Fruit fly (Drosophila melanogaster) whole organism, embryonic: ENCODE results near the gene RPA3.

Experiments
- B-H1 ChIP-seq: fragments of 200-800 bp; sonication (Bioruptor generic); IDR thresholded peaks from 3 replicates; pipeline ENCODE4 v1.3.6; 2022; ENCODE audit warnings: missing biosample characterization, missing genetic modification characterization
- BtbVII ChIP-seq: fragments of 200-800 bp; sonication (Bioruptor generic); optimal IDR thresholded peaks from 3 replicates; lab custom pipeline; 2017; ENCODE audit warnings: missing biosample characterization, mild to moderate bottlenecking, missing genetic modification characterization
- CG1024 ChIP-seq: fragments of 200-800 bp; sonication (Bioruptor generic); IDR thresholded peaks from 2 replicates; pipeline ENCODE4 v1.3.6; 2022; ENCODE audit warnings: missing biosample characterization, missing genetic modification characterization
- CG10654 ChIP-seq: fragments of 200-800 bp; sonication (Bioruptor generic); optimal IDR thresholded peaks from 2 replicates; lab custom pipeline; 2016; ENCODE audit warnings: missing biosample characterization, missing genetic modification characterization
- CG10959 ChIP-seq: fragments of 200-800 bp; sonication (Bioruptor generic); IDR thresholded peaks from 2 replicates; pipeline ENCODE4 v1.3.6; 2022; ENCODE audit warnings: missing biosample characterization, missing genetic modification characterization
- CG11093 ChIP-seq: fragments of 200-800 bp; sonication (Bioruptor generic); IDR thresholded peaks from 3 replicates; pipeline ENCODE4 v1.3.6; 2022; ENCODE audit warnings: missing biosample characterization, missing genetic modification characterization
- CG11456 ChIP-seq: fragments of 200-800 bp; sonication (Bioruptor generic); IDR thresholded peaks from 3 replicates; pipeline ENCODE4 v1.3.6; 2022; ENCODE audit warnings: missing biosample characterization, missing genetic modification characterization
- CG13287 ChIP-seq: fragments of 200-800 bp; sonication (Bioruptor generic); IDR thresholded peaks from 2 replicates; pipeline ENCODE4 v1.3.6; 2022; ENCODE audit warnings: missing biosample characterization, missing genetic modification characterization; ENCODE audit not compliant: partially characterized antibody
- CG13624 ChIP-seq: fragments of 200-800 bp; sonication (Bioruptor generic); optimal IDR thresholded peaks from 2 replicates; lab custom pipeline; 2016; ENCODE audit warnings: missing biosample characterization, missing genetic modification characterization
- CG15011 ChIP-seq: fragments of 200-800 bp; sonication (Bioruptor generic); optimal IDR thresholded peaks from 3 replicates; lab custom pipeline; 2018; ENCODE audit warnings: missing biosample characterization, mild to moderate bottlenecking, missing genetic modification characterization
- CG15514 ChIP-seq: fragments of 200-800 bp; sonication (Bioruptor generic); optimal IDR thresholded peaks from 3 replicates; lab custom pipeline; 2017; ENCODE audit warnings: missing biosample characterization, missing genetic modification characterization, mild to moderate bottlenecking, moderate library complexity, missing genetic modification reagents
- CG1602 ChIP-seq: fragments of 200-800 bp; sonication (Bioruptor generic); optimal IDR thresholded peaks from 3 replicates; lab custom pipeline; 2016; ENCODE audit warnings: missing biosample characterization, missing genetic modification characterization
- CG17186 ChIP-seq: fragments of 200-800 bp; sonication (Bioruptor generic); optimal IDR thresholded peaks from 3 replicates; lab custom pipeline; 2017; ENCODE audit warnings: missing biosample characterization, missing genetic modification reagents, missing genetic modification characterization
- CG30020 ChIP-seq: fragments of 200-800 bp; optimal IDR thresholded peaks from 2 replicates; lab custom pipeline; 2019; ENCODE audit warnings: missing biosample characterization, mild to moderate bottlenecking, missing genetic modification characterization, moderate library complexity
- CG30431 ChIP-seq: fragments of 200-800 bp; sonication (Bioruptor generic); optimal IDR thresholded peaks from 2 replicates; lab custom pipeline; 2017; ENCODE audit warnings: missing biosample characterization, missing genetic modification characterization
- CG32767 ChIP-seq: fragments of 200-800 bp; sonication (Bioruptor generic); IDR thresholded peaks from 2 replicates; pipeline ENCODE4 v1.3.6; 2022; ENCODE audit warnings: missing biosample characterization, missing genetic modification characterization
- CG3407 ChIP-seq: fragments of 200-800 bp; sonication (Bioruptor generic); optimal IDR thresholded peaks from 2 replicates; lab custom pipeline; 2018; ENCODE audit warnings: missing biosample characterization, mild to moderate bottlenecking, missing genetic modification characterization
- CG4707 ChIP-seq: fragments of 200-800 bp; sonication (Bioruptor generic); optimal IDR thresholded peaks from 2 replicates; lab custom pipeline; 2018; ENCODE audit warnings: missing biosample characterization, mild to moderate bottlenecking, missing genetic modification characterization, moderate library complexity
- CG5245 ChIP-seq: fragments of 200-800 bp; sonication (Bioruptor generic); optimal IDR thresholded peaks from 3 replicates; lab custom pipeline; 2016; ENCODE audit warnings: missing biosample characterization, missing genetic modification characterization
- CG7357 ChIP-seq: fragments of 200-800 bp; sonication (Bioruptor generic); IDR thresholded peaks from 3 replicates; pipeline ENCODE4 v1.3.6; 2022; ENCODE audit warnings: missing biosample characterization, missing genetic modification characterization
- CrebB ChIP-seq: fragments of 200-800 bp; sonication (Bioruptor generic); optimal IDR thresholded peaks from 3 replicates; lab custom pipeline; 2018; ENCODE audit warnings: missing biosample characterization, mild to moderate bottlenecking, missing genetic modification characterization
- Dip2 ChIP-seq: fragments of 200-800 bp; sonication (Bioruptor generic); IDR thresholded peaks from 2 replicates; pipeline ENCODE4 v1.3.6; 2022; ENCODE audit warnings: missing biosample characterization, missing genetic modification characterization
- Ets97D ChIP-seq: fragments of 200-800 bp; sonication (Bioruptor generic); optimal IDR thresholded peaks from 3 replicates; lab custom pipeline; 2016; ENCODE audit warnings: missing biosample characterization, missing genetic modification characterization
- H2.0 ChIP-seq: fragments of 200-800 bp; sonication (Bioruptor generic); IDR thresholded peaks from 2 replicates; pipeline ENCODE4 v1.3.6; 2022; ENCODE audit warnings: missing biosample characterization, missing genetic modification characterization
- Hmr ChIP-seq: fragments of 200-800 bp; sonication (Bioruptor generic); optimal IDR thresholded peaks from 3 replicates; lab custom pipeline; 2017; ENCODE audit warnings: mild to moderate bottlenecking, missing biosample characterization, missing genetic modification reagents, missing genetic modification characterization
- Hr39 ChIP-seq: fragments of >200 bp; optimal IDR thresholded peaks from 2 replicates; lab custom pipeline; 2017
- Jarid2 ChIP-seq: fragments of 200-800 bp; sonication (Bioruptor generic); optimal IDR thresholded peaks from 3 replicates; lab custom pipeline; 2017; ENCODE audit warnings: mild to moderate bottlenecking, missing biosample characterization, missing genetic modification reagents, missing genetic modification characterization
- NC2α ChIP-seq: fragments of 200-800 bp; sonication (Bioruptor generic); optimal IDR thresholded peaks from 2 replicates; lab custom pipeline; 2016; ENCODE audit warnings: missing biosample characterization, missing genetic modification characterization
- NC2β ChIP-seq: fragments of 200-800 bp; sonication (Bioruptor generic); optimal IDR thresholded peaks from 2 replicates; lab custom pipeline; 2016; ENCODE audit warnings: missing biosample characterization, missing genetic modification characterization
- NFAT ChIP-seq: fragments of 200-800 bp; sonication (Bioruptor generic); IDR thresholded peaks from 2 replicates; pipeline ENCODE4 v1.3.6; 2022; ENCODE audit warnings: missing biosample characterization, missing genetic modification characterization
- NfI ChIP-seq: fragments of 200-800 bp; sonication (Bioruptor generic); optimal IDR thresholded peaks from 3 replicates; lab custom pipeline; 2018; ENCODE audit warnings: missing biosample characterization, mild to moderate bottlenecking, missing genetic modification characterization, moderate library complexity
- Optix ChIP-seq: fragments of 200-800 bp; sonication (Bioruptor generic); IDR thresholded peaks from 3 replicates; pipeline ENCODE4 v1.3.6; 2022; ENCODE audit warnings: missing biosample characterization, missing genetic modification characterization
- Pdp1 ChIP-seq, 2 experiments: fragments of 200-800 bp; sonication (Bioruptor generic); optimal IDR thresholded peaks; 3 replicates each; lab custom pipeline; 2016; ENCODE audit warnings: missing biosample characterization in 2 of 2, missing genetic modification characterization in 2 of 2, mild to moderate bottlenecking in 1 of 2, moderate library complexity in 1 of 2
- Ravus ChIP-seq: fragments of 200-800 bp; sonication (Bioruptor generic); IDR thresholded peaks from 2 replicates; pipeline ENCODE4 v1.3.6; 2022; ENCODE audit warnings: missing biosample characterization, missing genetic modification characterization
- Rx ChIP-seq: fragments of 200-800 bp; sonication (Bioruptor generic); IDR thresholded peaks from 2 replicates; pipeline ENCODE4 v1.3.6; 2022; ENCODE audit warnings: missing biosample characterization, missing genetic modification characterization
- ara ChIP-seq: fragments of 200-800 bp; sonication (Bioruptor generic); IDR thresholded peaks from 2 replicates; pipeline ENCODE4 v1.3.6; 2022; ENCODE audit warnings: missing biosample characterization, missing genetic modification characterization
- cato ChIP-seq: fragments of 200-800 bp; sonication (Bioruptor generic); optimal IDR thresholded peaks from 2 replicates; lab custom pipeline; 2016; ENCODE audit warnings: missing biosample characterization, missing genetic modification characterization, borderline replicate concordance
- chif ChIP-seq, 2 experiments: fragments of 200-800 bp; sonication (Bioruptor generic); optimal IDR thresholded peaks; 3 replicates each; lab custom pipeline; 2016; ENCODE audit warnings: missing biosample characterization in 2 of 2, missing genetic modification characterization in 2 of 2
- chn ChIP-seq: fragments of 200-800 bp; sonication (Bioruptor generic); optimal IDR thresholded peaks from 2 replicates; lab custom pipeline; 2016; ENCODE audit warnings: missing biosample characterization, missing genetic modification characterization
- her ChIP-seq: fragments of 200-800 bp; sonication (Bioruptor generic); optimal IDR thresholded peaks from 2 replicates; lab custom pipeline; 2016; ENCODE audit warnings: missing biosample characterization, missing genetic modification characterization
- jing ChIP-seq: fragments of 200-800 bp; sonication (Bioruptor generic); optimal IDR thresholded peaks from 2 replicates; lab custom pipeline; 2018; ENCODE audit warnings: missing biosample characterization, mild to moderate bottlenecking, missing genetic modification characterization
- klu ChIP-seq: fragments of 200-800 bp; sonication (Bioruptor generic); IDR thresholded peaks from 2 replicates; pipeline ENCODE4 v1.3.6; 2022; ENCODE audit warnings: missing biosample characterization, missing genetic modification characterization
- kni ChIP-seq: fragments of 200-800 bp; sonication (Bioruptor generic); optimal IDR thresholded peaks from 3 replicates; lab custom pipeline; 2017; ENCODE audit warnings: mild to moderate bottlenecking, missing biosample characterization, missing genetic modification reagents, missing genetic modification characterization
- nau ChIP-seq: fragments of 200-800 bp; sonication (Bioruptor generic); optimal IDR thresholded peaks from 3 replicates; lab custom pipeline; 2017; ENCODE audit warnings: missing biosample characterization, mild to moderate bottlenecking, missing genetic modification characterization, missing genetic modification reagents
- nmo ChIP-seq: fragments of 200-800 bp; sonication (Bioruptor generic); optimal IDR thresholded peaks from 2 replicates; lab custom pipeline; 2018; ENCODE audit warnings: missing biosample characterization, mild to moderate bottlenecking, missing genetic modification characterization, moderate library complexity
- pho ChIP-seq: fragments of 200-800 bp; sonication (Bioruptor generic); optimal IDR thresholded peaks from 2 replicates; lab custom pipeline; 2016; ENCODE audit warnings: missing biosample characterization, missing genetic modification characterization
- rib ChIP-seq: fragments of 200-800 bp; sonication (Bioruptor generic); IDR thresholded peaks from 2 replicates; pipeline ENCODE4 v1.3.6; 2022; ENCODE audit warnings: missing biosample characterization, missing genetic modification characterization
- run ChIP-seq: fragments of 200-800 bp; sonication (Bioruptor generic); optimal IDR thresholded peaks from 3 replicates; lab custom pipeline; 2018; ENCODE audit warnings: missing biosample characterization, mild to moderate bottlenecking, missing genetic modification characterization
- sim ChIP-seq: fragments of 200-800 bp; sonication (Bioruptor generic); IDR thresholded peaks from 2 replicates; pipeline ENCODE4 v1.3.6; 2022; ENCODE audit warnings: missing biosample characterization, missing genetic modification characterization
- sr ChIP-seq: fragments of 200-800 bp; sonication (Bioruptor generic); IDR thresholded peaks from 3 replicates; pipeline ENCODE4 v1.3.6; 2022; ENCODE audit warnings: missing biosample characterization, missing genetic modification characterization
- sug ChIP-seq: fragments of 200-800 bp; optimal IDR thresholded peaks from 2 replicates; lab custom pipeline; 2019; ENCODE audit warnings: missing biosample characterization, mild to moderate bottlenecking, missing genetic modification characterization, moderate library complexity
- tx ChIP-seq: fragments of 200-800 bp; sonication (Bioruptor generic); optimal IDR thresholded peaks from 2 replicates; lab custom pipeline; 2016; ENCODE audit warnings: missing biosample characterization, missing genetic modification characterization

The RPA3 gene

DNA sequence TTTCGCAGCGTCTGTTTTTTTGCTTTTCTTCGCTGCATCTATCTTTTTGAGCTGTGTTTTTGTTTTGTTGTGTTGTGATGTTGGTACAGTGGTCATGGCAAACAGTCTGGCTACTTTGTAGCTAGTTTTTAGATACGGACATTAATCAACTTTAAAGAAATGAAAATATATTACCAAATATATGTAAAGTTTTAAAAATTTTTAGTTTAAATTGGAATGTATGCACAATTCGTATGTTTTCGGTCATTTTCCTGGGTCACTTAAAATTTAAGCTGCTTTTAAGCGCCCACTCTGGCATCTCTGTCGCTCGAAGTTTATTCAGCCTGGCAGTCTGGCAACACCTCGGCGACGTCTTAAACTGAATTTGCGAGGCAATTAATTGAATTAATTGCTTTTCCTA, 39.1 kb downstream of the RPA3 start, which contains the start of gene CG11695 (continued):
- TF ChIP-seq CG4707 (GFP tag; lab: Kevin White, UChicago) (peak; percentile 21), CG15011 (no peak), nau (GFP tag; lab: Kevin White, UChicago) (no peak), CG13287 (GFP tag; lab: Robert Waterston, UW) (peak; percentile 30; the same call in 1 of the 2 replicates), chif (GFP tag; optimal IDR thresholded peaks at IDR 0.05; lab: Kevin White, UChicago) (peak; percentile 19 to 54), Optix (GFP tag; lab: Robert Waterston, UW) (no peak), ara (no peak), CG32767 (peak; percentile 19; the same call in 1 of the 2 replicates), CG5245 (GFP tag; lab: Kevin White, UChicago) (peak; percentile 30), jing (GFP tag; lab: Kevin White, UChicago) (no peak), klu (GFP tag; lab: Robert Waterston, UW) (peak; percentile 34; the same call in 1 of the 2 replicates), NFAT (peak; percentile 70), CG11093 (GFP tag; lab: Robert Waterston, UW) (no peak), CG13624 (peak; percentile 55), Dip2 (GFP tag; lab: Robert Waterston, UW) (no peak), Hmr (GFP tag; lab: Kevin White, UChicago) (peak; percentile 62), CG7357 (GFP tag; lab: Robert Waterston, UW) (no peak), sr (GFP tag; lab: Robert Waterston, UW) (no peak), cato (no peak), Pdp1 (GFP tag; optimal IDR thresholded peaks at IDR 0.05; lab: Kevin White, UChicago) (peak; percentile 35 to 47), CG3407 (GFP tag; lab: Kevin White, UChicago) (no peak), CG30020 (peak; percentile 52), tx (GFP tag; lab: Kevin White, UChicago) (peak; percentile 15), CrebB (tag; lab: Kevin White, UChicago) (no peak), CG1024 (GFP tag; lab: Robert Waterston, UW) (peak; percentile 27; the same call in 1 of the 2 replicates), rib (GFP tag; lab: Robert Waterston, UW) (no peak), NfI (GFP tag; lab: Kevin White, UChicago) (peak; percentile 73), kni (GFP tag; lab: Kevin White, UChicago) (no peak), CG11456 (GFP tag; lab: Robert Waterston, UW) (peak; percentile 59; the same call in 1 of the 3 replicates), CG30431 (GFP tag; lab: Kevin White, UChicago) (no peak), NC2α (GFP tag; lab: Kevin White, UChicago) (no peak), run (tag; lab: Kevin White, UChicago) (no peak), chn (peak; percentile 57), Ets97D (peak; percentile 32), CG1602 (GFP tag; lab: Kevin White, UChicago) (peak; percentile 60), CG15514 (GFP tag; lab: Kevin White, UChicago) (peak; percentile 81), B-H1 (GFP tag; lab: Robert Waterston, UW) (peak; percentile 45; the same call in 2 of the 3 replicates), Hr39 (lab: Kevin White, UChicago) (no peak), Rx (GFP tag; lab: Robert Waterston, UW) (peak; percentile 46), NC2β (GFP tag; lab: Kevin White, UChicago) (peak; percentile 32), CG17186 (GFP tag; lab: Kevin White, UChicago) (peak; percentile 22), Ravus (GFP tag; lab: Robert Waterston, UW) (no peak; the same call in 1 of the 2 replicates), sug (peak; percentile 82), sim (GFP tag; lab: Robert Waterston, UW) (no peak), her (GFP tag; lab: Kevin White, UChicago) (no peak), Jarid2 (GFP tag; lab: Kevin White, UChicago) (peak; percentile 22), H2.0 (peak; percentile 33; the same call in 1 of the 2 replicates), CG10654 (GFP tag; lab: Kevin White, UChicago) (peak; percentile 55), CG10959 (GFP tag; lab: Robert Waterston, UW) (no peak), nmo (GFP tag; lab: Kevin White, UChicago) (peak; percentile 72), pho (GFP tag; lab: Kevin White, UChicago) (peak; percentile 35), BtbVII (GFP tag; lab: Kevin White, UChicago) (peak; percentile 16)
